Fruit fly (Drosophila melanogaster) Kc167 (cell line): ENCODE measurements around the gene Pdp1.

Experiments
- Myc ChIP-seq: fragments of >200 bp; optimal IDR thresholded peaks from 2 replicates; lab custom pipeline; 2017; ENCODE audit warnings: missing external identifiers
- Sin3A ChIP-seq: fragments of >200 bp; optimal IDR thresholded peaks from 2 replicates; lab custom pipeline; 2018; ENCODE audit warnings: missing external identifiers
- h ChIP-seq: fragments of >200 bp; optimal IDR thresholded peaks from 3 replicates; lab custom pipeline; 2018; ENCODE audit warnings: missing external identifiers
- insv ChIP-seq: fragments of >200 bp; optimal IDR thresholded peaks from 3 replicates; lab custom pipeline; 2018; ENCODE audit warnings: missing external identifiers
- psq ChIP-seq: fragments of >200 bp; optimal IDR thresholded peaks from 2 replicates; lab custom pipeline; 2017; ENCODE audit warnings: missing external identifiers
- ttk ChIP-seq: sonication (Bioruptor generic); optimal IDR thresholded peaks from 2 replicates; lab custom pipeline; 2017; ENCODE audit warnings: missing external identifiers

dm6 chr3L:7833278-7833677, 33.9 kb downstream of the Pdp1 start:
- TF ChIP-seq psq (lab: Kevin White, UChicago) (no peak), Sin3A (lab: Kevin White, UChicago) (no peak), Myc (lab: Kevin White, UChicago) (no peak), h (lab: Kevin White, UChicago) (no peak), insv (lab: Kevin White, UChicago) (no peak), ttk (lab: Kevin White, UChicago) (no peak)
